Worm (Caenorhabditis elegans) whole organism, L2 larva: ENCODE data around the gene srh-255.

ENCODE experiments used
- C34F6.9 ChIP-seq: fragments of 150-350 bp; optimal IDR thresholded peaks from 2 replicates; lab custom pipeline; 2014; ENCODE audit warnings: missing biosample characterization, missing genetic modification characterization
- F13H6.1 ChIP-seq: sonication (generic microtip); optimal IDR thresholded peaks from 2 replicates; lab custom pipeline; 2016; ENCODE audit warnings: missing genetic modification characterization, missing compliant biosample characterization
- R02D3.7 ChIP-seq: fragments of 150-350 bp; optimal IDR thresholded peaks from 2 replicates; lab custom pipeline; 2014; ENCODE audit warnings: missing biosample characterization, missing genetic modification characterization
- Y55F3AM.14 ChIP-seq: fragments of 200-800 bp; sonication (Bioruptor generic); optimal IDR thresholded peaks from 2 replicates; lab custom pipeline; 2018; ENCODE audit warnings: mild to moderate bottlenecking, missing genetic modification characterization, missing compliant biosample characterization
- ZK546.5 ChIP-seq: sonication (generic microtip); optimal IDR thresholded peaks from 2 replicates; lab custom pipeline; 2017; ENCODE audit warnings: missing biosample characterization, missing genetic modification characterization
- alr-1 ChIP-seq: fragments of 150-350 bp; optimal IDR thresholded peaks from 2 replicates; lab custom pipeline; 2014; ENCODE audit warnings: missing biosample characterization, missing genetic modification characterization
- aly-2 ChIP-seq: fragments of 150-350 bp; optimal IDR thresholded peaks from 2 replicates; lab custom pipeline; 2014; ENCODE audit warnings: missing biosample characterization, missing genetic modification characterization
- ama-1 ChIP-seq: fragments of 150-350 bp; optimal IDR thresholded peaks from 2 replicates; lab custom pipeline; 2018; ENCODE audit warnings: inconsistent platforms
- ceh-16 ChIP-seq: fragments of 150-350 bp; optimal IDR thresholded peaks from 2 replicates; lab custom pipeline; 2014; ENCODE audit warnings: missing biosample characterization, missing genetic modification characterization
- ceh-82 ChIP-seq: fragments of 150-350 bp; optimal IDR thresholded peaks from 2 replicates; lab custom pipeline; 2014; ENCODE audit warnings: missing biosample characterization, missing genetic modification characterization
- dmd-4 ChIP-seq: sonication (generic microtip); optimal IDR thresholded peaks from 2 replicates; lab custom pipeline; 2017; ENCODE audit warnings: missing biosample characterization, missing genetic modification characterization
- egl-27 ChIP-seq: sonication (generic microtip); optimal IDR thresholded peaks from 3 replicates; lab custom pipeline; 2017; ENCODE audit warnings: missing biosample characterization, missing genetic modification reagents, missing genetic modification characterization
- elt-1 ChIP-seq: fragments of 150-350 bp; optimal IDR thresholded peaks from 2 replicates; lab custom pipeline; 2014; ENCODE audit warnings: missing biosample characterization, missing genetic modification characterization
- elt-3 ChIP-seq: sonication (generic microtip); optimal IDR thresholded peaks from 2 replicates; lab custom pipeline; 2017; ENCODE audit warnings: missing biosample characterization, missing genetic modification characterization
- fos-1 ChIP-seq: fragments of 150-350 bp; optimal IDR thresholded peaks from 2 replicates; lab custom pipeline; 2014; ENCODE audit warnings: missing biosample characterization, missing genetic modification characterization
- gmeb-1 ChIP-seq: fragments of 150-350 bp; optimal IDR thresholded peaks from 2 replicates; lab custom pipeline; 2014; ENCODE audit warnings: missing biosample characterization, missing genetic modification characterization
- lin-11 ChIP-seq: fragments of 150-350 bp; sonication (generic microtip); optimal IDR thresholded peaks from 2 replicates; lab custom pipeline; 2014; ENCODE audit warnings: missing biosample characterization, missing genetic modification characterization, inconsistent platforms, mixed read lengths
- lin-13 ChIP-seq: fragments of 150-350 bp; optimal IDR thresholded peaks from 2 replicates; lab custom pipeline; 2014; ENCODE audit warnings: missing biosample characterization, missing genetic modification reagents, missing genetic modification characterization
- lin-39 ChIP-seq: fragments of 150-350 bp; optimal IDR thresholded peaks from 2 replicates; lab custom pipeline; 2014; ENCODE audit warnings: missing biosample characterization, missing genetic modification reagents, missing genetic modification characterization
- lsy-2 ChIP-seq, 2 experiments: fragments of 150-350 bp in 1 of 2; sonication (generic microtip) in 1 of 2; optimal IDR thresholded peaks; 2 replicates each; lab custom pipeline; 2014 to 2017; ENCODE audit warnings: missing biosample characterization in 2 of 2, missing genetic modification characterization in 2 of 2
- mdl-1 ChIP-seq, 2 experiments: fragments of 150-350 bp in 1 of 2; sonication (generic microtip) in 1 of 2; optimal IDR thresholded peaks; 2 replicates each; lab custom pipeline; 2017; ENCODE audit warnings: missing biosample characterization in 2 of 2, missing genetic modification characterization in 2 of 2
- nhr-10 ChIP-seq: sonication (generic microtip); optimal IDR thresholded peaks from 2 replicates; lab custom pipeline; 2017; ENCODE audit warnings: missing biosample characterization, missing genetic modification characterization
- nhr-11 ChIP-seq: fragments of 150-350 bp; optimal IDR thresholded peaks from 2 replicates; lab custom pipeline; 2014; ENCODE audit warnings: missing biosample characterization, missing genetic modification characterization
- nhr-129 ChIP-seq: fragments of 150-350 bp; optimal IDR thresholded peaks from 2 replicates; lab custom pipeline; 2014; ENCODE audit warnings: missing biosample characterization, missing genetic modification characterization
- nhr-23 ChIP-seq: fragments of 150-350 bp; optimal IDR thresholded peaks from 2 replicates; lab custom pipeline; 2014; ENCODE audit warnings: missing biosample characterization, missing genetic modification reagents, missing genetic modification characterization
- nhr-237 ChIP-seq: fragments of 150-350 bp; optimal IDR thresholded peaks from 2 replicates; lab custom pipeline; 2014; ENCODE audit warnings: missing biosample characterization, missing genetic modification characterization
- nhr-25 ChIP-seq: fragments of 150-350 bp; sonication (generic microtip); optimal IDR thresholded peaks from 3 replicates; lab custom pipeline; 2014; ENCODE audit warnings: missing biosample characterization, missing genetic modification characterization
- nhr-6 ChIP-seq: fragments of 150-350 bp; optimal IDR thresholded peaks from 2 replicates; lab custom pipeline; 2014; ENCODE audit warnings: missing biosample characterization, missing genetic modification characterization
- nhr-77 ChIP-seq: fragments of 150-350 bp; optimal IDR thresholded peaks from 2 replicates; lab custom pipeline; 2014; ENCODE audit warnings: missing biosample characterization, missing genetic modification characterization
- sem-4 ChIP-seq: fragments of 150-350 bp; optimal IDR thresholded peaks from 2 replicates; lab custom pipeline; 2014; ENCODE audit warnings: missing biosample characterization, missing genetic modification reagents, missing genetic modification characterization
- sma-3 ChIP-seq: sonication (generic microtip); optimal IDR thresholded peaks from 2 replicates; lab custom pipeline; 2016; ENCODE audit warnings: missing genetic modification reagents, missing genetic modification characterization, missing compliant biosample characterization
- sma-9 ChIP-seq, 2 experiments: fragments of 150-350 bp in 1 of 2; sonication (generic microtip) in 1 of 2; optimal IDR thresholded peaks; 2 replicates each; lab custom pipeline; 2014 to 2016; ENCODE audit warnings: missing genetic modification characterization in 2 of 2, mild to moderate bottlenecking in 1 of 2, missing biosample characterization in 1 of 2, missing compliant biosample characterization in 1 of 2, missing genetic modification reagents in 1 of 2, moderate library complexity in 1 of 2
- snpc-4 ChIP-seq: fragments of 150-350 bp; optimal IDR thresholded peaks from 2 replicates; lab custom pipeline; 2014; ENCODE audit warnings: missing biosample characterization, missing genetic modification characterization
- unc-39 ChIP-seq: fragments of 150-350 bp; optimal IDR thresholded peaks from 2 replicates; lab custom pipeline; 2014; ENCODE audit warnings: missing biosample characterization, missing genetic modification characterization
- unc-55 ChIP-seq: fragments of 150-350 bp; sonication (generic microtip); optimal IDR thresholded peaks from 3 replicates; lab custom pipeline; 2014; ENCODE audit warnings: missing biosample characterization, missing genetic modification reagents, missing genetic modification characterization
- unc-62 ChIP-seq: fragments of 150-350 bp; optimal IDR thresholded peaks from 2 replicates; lab custom pipeline; 2014; ENCODE audit warnings: missing biosample characterization, missing genetic modification reagents, missing genetic modification characterization
- zag-1 ChIP-seq: fragments of 150-350 bp; optimal IDR thresholded peaks from 2 replicates; lab custom pipeline; 2014; ENCODE audit warnings: missing biosample characterization, missing genetic modification characterization
- ztf-1 ChIP-seq: fragments of 200-800 bp; sonication (Bioruptor generic); conservative IDR thresholded peaks from 2 replicates; pipeline ENCODE4 v1.3.6; 2022; ENCODE audit warnings: missing genetic modification characterization, missing compliant biosample characterization
- ztf-11 ChIP-seq: sonication (generic microtip); optimal IDR thresholded peaks from 2 replicates; lab custom pipeline; 2017; ENCODE audit warnings: missing biosample characterization, missing genetic modification characterization

srh-255 gene

DNA sequence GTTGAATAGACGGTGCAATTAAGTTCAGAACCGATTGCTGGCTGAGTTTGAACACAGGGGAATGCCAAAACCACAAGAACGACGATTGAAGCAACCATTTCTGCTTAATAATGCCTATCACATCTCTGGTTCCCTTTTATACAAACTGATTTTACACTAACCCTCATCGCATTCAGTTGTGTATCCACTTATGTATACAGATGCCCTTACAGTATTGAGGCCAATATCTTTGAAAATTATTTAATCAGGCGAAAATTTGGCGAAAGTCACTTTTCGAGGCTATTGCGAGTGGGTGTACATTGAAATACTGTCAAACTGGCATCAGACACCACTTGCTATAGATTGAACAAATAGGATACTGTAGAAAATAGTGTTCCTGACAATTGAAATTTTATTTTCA is 33.9 kb downstream of the srh-255 start, which contains the start of the genes ZK218.3 and ZK218.4:
ZK218.3 (minus strand) TSS at position 101 of the 400 bp plus-strand sequence.
ZK218.4 (plus strand) TSS at position 186 of the 400 bp plus-strand sequence.
- TF ChIP-seq ama-1 (lab: Kevin White, UChicago) = no peak
- TF ChIP-seq zag-1 (tag; lab: Kevin White, UChicago) = no peak
- TF ChIP-seq nhr-11 (tag; lab: Kevin White, UChicago) = no peak
- TF ChIP-seq nhr-237 (tag; lab: Kevin White, UChicago) = no peak
- no peak for TF ChIP-seq sem-4 (tag; lab: Kevin White, UChicago)
- TF ChIP-seq sma-9 (GFP tag; optimal IDR thresholded peaks at IDR 0.05; lab: Kevin White, UChicago) = no peak
- TF ChIP-seq sma-9 (tag; optimal IDR thresholded peaks at IDR 0.05; lab: Kevin White, UChicago) = no peak
- no peak for TF ChIP-seq fos-1 (tag; lab: Kevin White, UChicago)
- no peak for TF ChIP-seq ceh-16 (tag; lab: Kevin White, UChicago)
- TF ChIP-seq aly-2 (tag; lab: Kevin White, UChicago) = no peak
- TF ChIP-seq nhr-23 (tag; lab: Kevin White, UChicago) = no peak
- no peak for TF ChIP-seq unc-55 (GFP tag; lab: Kevin White, UChicago)
- no peak for TF ChIP-seq egl-27 (tag; lab: Kevin White, UChicago)
- TF ChIP-seq gmeb-1 (tag; lab: Kevin White, UChicago) = no peak
- TF ChIP-seq ztf-11 (tag; lab: Kevin White, UChicago) = no peak
- no peak for TF ChIP-seq Y55F3AM.14 (GFP tag; lab: Kevin White, UChicago)
- no peak for TF ChIP-seq ZK546.5
- TF ChIP-seq R02D3.7 (tag; lab: Kevin White, UChicago) = no peak
- no peak for TF ChIP-seq elt-3
- TF ChIP-seq lin-39 (tag; lab: Kevin White, UChicago) = no peak
- no peak for TF ChIP-seq unc-62 (GFP tag; lab: Kevin White, UChicago)

DNA sequence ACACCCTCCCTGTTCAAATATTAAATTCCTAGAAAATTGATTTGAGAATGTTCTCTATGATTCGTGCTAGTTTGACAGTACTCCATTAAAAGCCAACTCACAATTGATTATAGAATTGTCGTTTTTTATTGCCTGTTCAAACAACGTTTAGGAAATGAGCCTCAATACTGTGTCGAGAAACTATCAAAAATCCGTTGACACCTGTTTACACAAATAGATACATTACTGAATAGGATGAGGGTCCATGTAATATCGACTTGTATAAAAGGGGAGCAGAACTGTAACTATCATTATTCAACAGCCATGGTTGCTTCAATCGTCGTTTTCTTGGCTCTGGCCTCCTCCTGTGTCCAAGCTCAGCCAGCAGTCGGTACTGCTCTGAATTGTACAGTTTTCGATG is 36.1 kb downstream of the srh-255 start, which contains the start of gene ZK218.5:
ZK218.5 (plus strand) TSS at position 301 of the 400 bp plus-strand sequence.
- TF ChIP-seq F13H6.1 (tag; lab: Kevin White, UChicago) = no peak
- no peak for TF ChIP-seq zag-1 (tag; lab: Kevin White, UChicago)
- no peak for TF ChIP-seq C34F6.9 (tag; lab: Kevin White, UChicago)
- TF ChIP-seq nhr-25 = no peak

- no peak for TF ChIP-seq elt-3
- TF ChIP-seq sem-4 (tag; lab: Kevin White, UChicago) = no peak
- no peak for TF ChIP-seq nhr-77 (tag; lab: Kevin White, UChicago)
- no peak for TF ChIP-seq alr-1
- no peak for TF ChIP-seq ceh-82 (tag; lab: Kevin White, UChicago)
- TF ChIP-seq gmeb-1 (tag; lab: Kevin White, UChicago) = no peak
- TF ChIP-seq lsy-2 (tag; optimal IDR thresholded peaks at IDR 0.05; lab: Kevin White, UChicago) = no peak
- TF ChIP-seq nhr-10 (tag; lab: Kevin White, UChicago) = no peak
- TF ChIP-seq unc-62 (GFP tag; lab: Kevin White, UChicago) = no peak
- no peak for TF ChIP-seq ama-1 (lab: Kevin White, UChicago)
- no peak for TF ChIP-seq nhr-25
- TF ChIP-seq snpc-4 (tag; lab: Kevin White, UChicago) = no peak
- no peak for TF ChIP-seq C34F6.9 (tag; lab: Kevin White, UChicago)
- TF ChIP-seq nhr-6 = no peak
- TF ChIP-seq lin-39 (tag; lab: Kevin White, UChicago) = no peak
- TF ChIP-seq mdl-1 (tag; optimal IDR thresholded peaks at IDR 0.05; lab: Kevin White, UChicago) = no peak
- TF ChIP-seq lin-11 (tag; lab: Kevin White, UChicago) = no peak
- TF ChIP-seq, all 48 proteins: peak for 0
Observed at ce11 chrV:17104527-17104926, 39.8 kb downstream of the srh-255 start, which contains the start of gene nhr-248. TSS of gene nhr-248 (minus strand) at chrV:17104627.

- TF ChIP-seq gmeb-1 (tag; lab: Kevin White, UChicago) = no peak
- no peak for TF ChIP-seq nhr-129 (tag; lab: Kevin White, UChicago)
- no peak for TF ChIP-seq zag-1 (tag; lab: Kevin White, UChicago)
- no peak for TF ChIP-seq ztf-1 (GFP tag; lab: Robert Waterston, UW)
- TF ChIP-seq nhr-25 = no peak
- TF ChIP-seq sma-3 (GFP tag; lab: Kevin White, UChicago) = no peak
- no peak for TF ChIP-seq nhr-10 (tag; lab: Kevin White, UChicago)
- TF ChIP-seq Y55F3AM.14 (GFP tag; lab: Kevin White, UChicago) = no peak
- no peak for TF ChIP-seq snpc-4 (tag; lab: Kevin White, UChicago)
- no peak for TF ChIP-seq unc-39 (tag; lab: Kevin White, UChicago)
- TF ChIP-seq lin-13 (GFP tag; lab: Kevin White, UChicago) = no peak
- no peak for TF ChIP-seq elt-3
- TF ChIP-seq fos-1 (tag; lab: Kevin White, UChicago) = no peak
- no peak for TF ChIP-seq nhr-23 (tag; lab: Kevin White, UChicago)
- TF ChIP-seq dmd-4 (tag; lab: Kevin White, UChicago) = no peak
- TF ChIP-seq elt-1 (tag; lab: Kevin White, UChicago) = no peak
- TF ChIP-seq unc-55 (GFP tag; lab: Kevin White, UChicago) = no peak
- no peak for TF ChIP-seq R02D3.7 (tag; lab: Kevin White, UChicago)
- TF ChIP-seq lsy-2 (tag; optimal IDR thresholded peaks at IDR 0.05; lab: Kevin White, UChicago) = no peak
- no peak for TF ChIP-seq nhr-237 (tag; lab: Kevin White, UChicago)
Observed at ce11 chrV:17105483-17105882, 40.7 kb downstream of the srh-255 start, which contains the start of gene ZK218.7. TSS of gene ZK218.7 (plus strand) at chrV:17105783.
